Fruit fly (Drosophila melanogaster): ENCODE data around the gene CG34109.

The CG34109 gene

DNA sequence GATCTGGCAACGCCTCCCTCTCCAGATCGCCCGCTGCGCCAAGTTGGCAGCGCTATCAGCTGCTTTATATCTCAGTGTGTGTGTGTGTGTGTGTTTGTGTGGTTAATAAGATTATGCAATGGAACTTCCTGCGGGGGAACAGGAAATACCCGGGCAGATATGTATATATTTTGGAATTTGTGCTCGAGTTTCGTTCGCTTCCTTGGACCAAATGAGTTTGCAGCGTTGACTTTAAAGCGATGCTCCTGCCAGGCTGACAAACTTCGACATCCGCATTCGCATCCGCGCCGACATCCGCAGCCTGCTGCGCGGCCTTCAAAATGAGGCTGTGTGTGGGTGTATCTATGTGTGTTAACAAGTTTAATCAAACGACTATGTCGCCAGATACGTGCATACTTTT, 49.4 kb downstream of the CG34109 start (continued):
- TF ChIP-seq dysf (GFP tag; IDR thresholded peaks at IDR 0.05): peak; percentile 51; the same call in 1 of the 3 replicates
- peak; percentile 15 for TF ChIP-seq CG14710 (tag; optimal IDR thresholded peaks at IDR 0.05)
- no peak for TF ChIP-seq trh (GFP tag; optimal IDR thresholded peaks at IDR 0.05)
- TF ChIP-seq nom (GFP tag; optimal IDR thresholded peaks at IDR 0.05): no peak
- no peak for TF ChIP-seq CG10462 (GFP tag; optimal IDR thresholded peaks at IDR 0.05)
- no peak for TF ChIP-seq Dad (GFP tag; optimal IDR thresholded peaks at IDR 0.05)
- TF ChIP-seq CG4854 (GFP tag; optimal IDR thresholded peaks at IDR 0.05): no peak
- TF ChIP-seq maf-S (GFP tag; optimal IDR thresholded peaks at IDR 0.05): no peak
- TF ChIP-seq Myb (GFP tag; optimal IDR thresholded peaks at IDR 0.05): no peak
- TF ChIP-seq gro (GFP tag; optimal IDR thresholded peaks at IDR 0.05): no peak
- TF ChIP-seq zen2 (GFP tag; IDR thresholded peaks at IDR 0.05; ENCODE audit: partially characterized antibody): no peak
- TF ChIP-seq so (GFP tag; IDR thresholded peaks at IDR 0.05): peak; percentile 38; the same call in 1 of the 3 replicates
- no peak for TF ChIP-seq ttk (GFP tag; IDR thresholded peaks at IDR 0.05)
- TF ChIP-seq chinmo (GFP tag; IDR thresholded peaks at IDR 0.05; ENCODE audit: partially characterized antibody): no peak
- TF ChIP-seq NfI (GFP tag; optimal IDR thresholded peaks at IDR 0.05): no peak
- no peak for TF ChIP-seq CG12744 (GFP tag; optimal IDR thresholded peaks at IDR 0.05)
- no peak for TF ChIP-seq NC2β (GFP tag; optimal IDR thresholded peaks at IDR 0.05)
- TF ChIP-seq Usf (GFP tag; optimal IDR thresholded peaks at IDR 0.05): no peak
- no peak for TF ChIP-seq bbx (GFP tag; IDR thresholded peaks at IDR 0.05; ENCODE audit: partially characterized antibody)
- no peak for TF ChIP-seq sim (GFP tag; IDR thresholded peaks at IDR 0.05)
- TF ChIP-seq twi (tag; optimal IDR thresholded peaks at IDR 0.05): no peak
- TF ChIP-seq Atf6 (GFP tag; IDR thresholded peaks at IDR 0.05): 0 out of 2 replicates have a peak, but pooled peaks have one; percentile 32
- peak; percentile 14 for TF ChIP-seq CG33213 (GFP tag; optimal IDR thresholded peaks at IDR 0.05)
- no peak for TF ChIP-seq CG13894 (tag; optimal IDR thresholded peaks at IDR 0.05)
- TF ChIP-seq CG16815 (GFP tag; optimal IDR thresholded peaks at IDR 0.05): no peak
- TF ChIP-seq slou (GFP tag; optimal IDR thresholded peaks at IDR 0.05): no peak
- TF ChIP-seq YL-1 (GFP tag; optimal IDR thresholded peaks at IDR 0.05): no peak
- no peak for TF ChIP-seq CrebB (tag; optimal IDR thresholded peaks at IDR 0.05)
- TF ChIP-seq ro (GFP tag; IDR thresholded peaks at IDR 0.05): no peak
- TF ChIP-seq CG10654 (GFP tag; optimal IDR thresholded peaks at IDR 0.05): no peak
- no peak for TF ChIP-seq CG1792 (GFP tag; optimal IDR thresholded peaks at IDR 0.05)
- TF ChIP-seq Hand (GFP tag; optimal IDR thresholded peaks at IDR 0.05): no peak
- TF ChIP-seq ac (GFP tag; optimal IDR thresholded peaks at IDR 0.05): no peak
- no peak for TF ChIP-seq CG18476 (GFP tag; optimal IDR thresholded peaks at IDR 0.05)
- TF ChIP-seq CG4730 (GFP tag; IDR thresholded peaks at IDR 0.05): no peak
- no peak for TF ChIP-seq CG15269 (tag; optimal IDR thresholded peaks at IDR 0.05)
- TF ChIP-seq Blimp-1 (GFP tag; optimal IDR thresholded peaks at IDR 0.05): peak; percentile 5
- TF ChIP-seq Nf-YB (GFP tag; optimal IDR thresholded peaks at IDR 0.05): no peak
- TF ChIP-seq disco-r (GFP tag; optimal IDR thresholded peaks at IDR 0.05): no peak
- TF ChIP-seq CG31441 (GFP tag; IDR thresholded peaks at IDR 0.05): peak; percentile 32; the same call in 1 of the 2 replicates
- no peak for TF ChIP-seq CG11093 (GFP tag; IDR thresholded peaks at IDR 0.05)
- peak; percentile 59 for TF ChIP-seq CG10147 (GFP tag; optimal IDR thresholded peaks at IDR 0.05)
- TF ChIP-seq tin (GFP tag; optimal IDR thresholded peaks at IDR 0.05): no peak
- no peak for TF ChIP-seq E2f1 (GFP tag; IDR thresholded peaks at IDR 0.05)
- TF ChIP-seq Dip3 (GFP tag; optimal IDR thresholded peaks at IDR 0.05): no peak
- TF ChIP-seq CG12219 (GFP tag; optimal IDR thresholded peaks at IDR 0.05): no peak
- TF ChIP-seq CG17328 (GFP tag; IDR thresholded peaks at IDR 0.05): no peak
- TF ChIP-seq CG4282 (GFP tag; optimal IDR thresholded peaks at IDR 0.05): no peak
- TF ChIP-seq CG8281 (tag; optimal IDR thresholded peaks at IDR 0.05): peak; percentile 23
- no peak for TF ChIP-seq lilli (GFP tag; optimal IDR thresholded peaks at IDR 0.05)
- no peak for TF ChIP-seq hbn (GFP tag; IDR thresholded peaks at IDR 0.05; ENCODE audit: partially characterized antibody)
- no peak for TF ChIP-seq CG8089 (GFP tag; optimal IDR thresholded peaks at IDR 0.05)
